Fruit fly (Drosophila melanogaster) whole organism, prepupa: ENCODE results near the gene CG7120.
A peak's percentile ranks its signal among the peaks of the same experiment; 100 is the strongest.

Experiments
- Blimp-1 ChIP-seq: fragments of 200-800 bp; sonication (Bioruptor generic); optimal IDR thresholded peaks from 3 replicates; lab custom pipeline; 2017; ENCODE audit warnings: missing biosample characterization, missing genetic modification characterization, mild to moderate bottlenecking, moderate library complexity, missing genetic modification reagents
- CG10631 ChIP-seq: fragments of 200-800 bp; sonication (Bioruptor generic); optimal IDR thresholded peaks from 2 replicates; lab custom pipeline; 2016; ENCODE audit warnings: missing biosample characterization, missing genetic modification characterization
- CG11294 ChIP-seq: fragments of 200-800 bp; sonication (Bioruptor generic); IDR thresholded peaks from 2 replicates; pipeline ENCODE4 v1.3.6; 2022; ENCODE audit warnings: missing biosample characterization, missing genetic modification characterization
- CG11762 ChIP-seq: fragments of 200-800 bp; sonication (Bioruptor generic); optimal IDR thresholded peaks from 3 replicates; lab custom pipeline; 2016; ENCODE audit warnings: missing biosample characterization, missing genetic modification characterization; ENCODE audit not compliant: insufficient read depth
- CG11902 ChIP-seq: fragments of 200-800 bp; sonication (Bioruptor generic); optimal IDR thresholded peaks from 3 replicates; lab custom pipeline; 2016; ENCODE audit warnings: missing biosample characterization, missing genetic modification characterization
- CG15336 ChIP-seq: fragments of 200-800 bp; sonication (Bioruptor generic); IDR thresholded peaks from 2 replicates; pipeline ENCODE4 v1.3.6; 2022; ENCODE audit warnings: missing biosample characterization, missing genetic modification characterization
- CG16779 ChIP-seq: fragments of 200-800 bp; sonication (Bioruptor generic); optimal IDR thresholded peaks from 3 replicates; lab custom pipeline; 2017; ENCODE audit warnings: missing biosample characterization, mild to moderate bottlenecking, missing genetic modification characterization
- CG31627 ChIP-seq: fragments of 200-800 bp; sonication (Bioruptor generic); optimal IDR thresholded peaks from 3 replicates; lab custom pipeline; 2016; ENCODE audit warnings: missing biosample characterization, missing genetic modification characterization
- CG6163 ChIP-seq: fragments of 200-800 bp; sonication (Bioruptor generic); IDR thresholded peaks from 3 replicates; pipeline ENCODE4 v1.3.6; 2022; ENCODE audit warnings: missing biosample characterization, missing genetic modification characterization
- CG6792 ChIP-seq: fragments of 200-800 bp; sonication (Bioruptor generic); optimal IDR thresholded peaks from 3 replicates; lab custom pipeline; 2016; ENCODE audit warnings: missing biosample characterization, missing genetic modification characterization
- CG6808 ChIP-seq: fragments of 200-800 bp; sonication (Bioruptor generic); optimal IDR thresholded peaks from 3 replicates; lab custom pipeline; 2017; ENCODE audit warnings: missing biosample characterization, missing genetic modification characterization, mild to moderate bottlenecking, moderate library complexity, missing genetic modification reagents
- CG6854 ChIP-seq: fragments of 200-800 bp; sonication (Bioruptor generic); optimal IDR thresholded peaks from 2 replicates; lab custom pipeline; 2017; ENCODE audit warnings: missing biosample characterization, mild to moderate bottlenecking, missing genetic modification characterization
- CG8119 ChIP-seq: fragments of 200-800 bp; sonication (Bioruptor generic); IDR thresholded peaks from 3 replicates; pipeline ENCODE4 v1.3.6; 2022; ENCODE audit warnings: missing biosample characterization, missing genetic modification characterization
- CG8632 ChIP-seq: fragments of 200-800 bp; sonication (Bioruptor generic); optimal IDR thresholded peaks from 3 replicates; lab custom pipeline; 2016; ENCODE audit warnings: missing biosample characterization, missing genetic modification characterization
- CG9139 ChIP-seq: fragments of 200-800 bp; sonication (Bioruptor generic); optimal IDR thresholded peaks from 3 replicates; lab custom pipeline; 2017; ENCODE audit warnings: missing biosample characterization, mild to moderate bottlenecking, missing genetic modification characterization
- Eip75B ChIP-seq: fragments of 200-800 bp; sonication (Bioruptor generic); optimal IDR thresholded peaks from 3 replicates; lab custom pipeline; 2016; ENCODE audit warnings: missing biosample characterization, missing genetic modification characterization
- Eip78C ChIP-seq: fragments of 200-800 bp; sonication (Bioruptor generic); peaks from one replicate; lab custom pipeline; 2016; ENCODE audit warnings: missing biosample characterization, missing genetic modification characterization
- Eip93F ChIP-seq: fragments of 200-800 bp; sonication (Bioruptor generic); optimal IDR thresholded peaks from 2 replicates; lab custom pipeline; 2016; ENCODE audit warnings: missing biosample characterization, mild to moderate bottlenecking, missing genetic modification characterization
- Ets21C ChIP-seq: fragments of 200-800 bp; sonication (Bioruptor generic); optimal IDR thresholded peaks from 3 replicates; lab custom pipeline; 2016; ENCODE audit warnings: missing biosample characterization, missing genetic modification characterization
- Ets96B ChIP-seq: fragments of 200-800 bp; optimal IDR thresholded peaks from 2 replicates; lab custom pipeline; 2019; ENCODE audit warnings: missing biosample characterization, mild to moderate bottlenecking, missing genetic modification characterization, moderate library complexity
- Gug ChIP-seq: fragments of 200-800 bp; sonication (Bioruptor generic); IDR thresholded peaks from 2 replicates; pipeline ENCODE4 v1.3.6; 2022; ENCODE audit warnings: missing biosample characterization, missing genetic modification characterization
- Hr39 ChIP-seq: fragments of 200-800 bp; sonication (Bioruptor generic); optimal IDR thresholded peaks from 2 replicates; lab custom pipeline; 2016; ENCODE audit warnings: missing biosample characterization, missing genetic modification characterization
- Hr4 ChIP-seq: fragments of 200-800 bp; sonication (Bioruptor generic); optimal IDR thresholded peaks from 3 replicates; lab custom pipeline; 2016; ENCODE audit warnings: missing biosample characterization, missing genetic modification characterization
- Met ChIP-seq: fragments of 200-800 bp; sonication (Bioruptor generic); optimal IDR thresholded peaks from 3 replicates; lab custom pipeline; 2016; ENCODE audit warnings: missing biosample characterization, missing genetic modification characterization
- OdsH ChIP-seq: fragments of 200-800 bp; sonication (Bioruptor generic); optimal IDR thresholded peaks from 3 replicates; lab custom pipeline; 2016; ENCODE audit warnings: missing biosample characterization, missing genetic modification characterization
- Smox ChIP-seq: fragments of 200-800 bp; sonication (Bioruptor generic); optimal IDR thresholded peaks from 3 replicates; lab custom pipeline; 2016; ENCODE audit warnings: missing biosample characterization, missing genetic modification characterization
- Sox14 ChIP-seq: fragments of 200-800 bp; sonication (Bioruptor generic); optimal IDR thresholded peaks from 3 replicates; lab custom pipeline; 2016; ENCODE audit warnings: missing biosample characterization, missing genetic modification characterization
- Sox15 ChIP-seq: fragments of 200-800 bp; sonication (Bioruptor generic); optimal IDR thresholded peaks from 3 replicates; lab custom pipeline; 2016; ENCODE audit warnings: missing biosample characterization, missing genetic modification characterization
- dac ChIP-seq: fragments of 200-800 bp; sonication (Bioruptor generic); optimal IDR thresholded peaks from 2 replicates; lab custom pipeline; 2017; ENCODE audit warnings: missing biosample characterization, mild to moderate bottlenecking, missing genetic modification characterization
- dsx ChIP-seq: fragments of 200-800 bp; optimal IDR thresholded peaks from 3 replicates; lab custom pipeline; 2019; ENCODE audit warnings: missing biosample characterization, mild to moderate bottlenecking, missing genetic modification characterization, moderate library complexity; ENCODE audit not compliant: poor library complexity, severe bottlenecking
- eg ChIP-seq: fragments of 200-800 bp; sonication (Bioruptor generic); IDR thresholded peaks from 3 replicates; pipeline ENCODE4 v1.3.6; 2022; ENCODE audit warnings: missing biosample characterization, missing genetic modification characterization
- fd59A ChIP-seq: fragments of 200-800 bp; sonication (Bioruptor generic); optimal IDR thresholded peaks from 2 replicates; lab custom pipeline; 2017; ENCODE audit warnings: missing biosample characterization, mild to moderate bottlenecking, missing genetic modification characterization, missing genetic modification reagents
- fd85E ChIP-seq: fragments of 200-800 bp; sonication (Bioruptor generic); optimal IDR thresholded peaks from 3 replicates; lab custom pipeline; 2016; ENCODE audit warnings: missing biosample characterization, missing genetic modification characterization
- fkh ChIP-seq: fragments of 200-800 bp; sonication (Bioruptor generic); optimal IDR thresholded peaks from 3 replicates; lab custom pipeline; 2017; ENCODE audit warnings: missing biosample characterization, mild to moderate bottlenecking, missing genetic modification characterization, moderate library complexity
- pdm3 ChIP-seq: fragments of 200-800 bp; sonication (Bioruptor generic); optimal IDR thresholded peaks from 3 replicates; lab custom pipeline; 2016; ENCODE audit warnings: missing biosample characterization, missing genetic modification characterization
- spab ChIP-seq: fragments of 200-800 bp; sonication (Bioruptor generic); optimal IDR thresholded peaks from 2 replicates; lab custom pipeline; 2017; ENCODE audit warnings: missing biosample characterization, mild to moderate bottlenecking, missing genetic modification characterization, missing genetic modification reagents
- ss ChIP-seq, 2 experiments: fragments of 200-800 bp; sonication (Bioruptor generic); optimal IDR thresholded peaks; 2 replicates in 1 of 2; 3 replicates in 1 of 2; lab custom pipeline; 2017 to 2018; ENCODE audit warnings: mild to moderate bottlenecking in 2 of 2, missing biosample characterization in 2 of 2, missing genetic modification characterization in 2 of 2, moderate library complexity in 1 of 2
- svp ChIP-seq: fragments of 200-800 bp; sonication (Bioruptor generic); peaks from one replicate; lab custom pipeline; 2016; ENCODE audit warnings: missing biosample characterization, missing genetic modification characterization

CG7120 gene

DNA sequence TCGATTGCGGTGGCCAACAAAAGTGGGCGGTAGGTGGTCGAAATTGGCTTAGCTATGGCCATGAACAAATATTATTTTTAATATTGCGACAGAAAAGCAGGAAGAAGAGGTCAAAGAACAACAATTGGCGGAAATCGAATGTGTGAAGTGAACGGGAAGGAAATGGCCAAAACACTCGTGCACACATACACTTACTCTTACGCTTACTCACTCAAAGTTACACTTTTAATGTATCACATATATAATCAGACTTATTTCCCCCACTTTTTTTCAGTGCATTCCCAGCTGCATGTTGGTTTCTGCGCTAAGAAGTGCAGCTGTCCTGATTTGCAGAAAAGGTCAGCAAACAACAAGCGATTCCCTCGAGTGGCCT is 52.7 kb downstream of the CG7120 start (continued):
- no peak for TF ChIP-seq Blimp-1 (GFP tag; lab: Kevin White, UChicago)
- peak; percentile 32 for TF ChIP-seq CG8632 (GFP tag; lab: Kevin White, UChicago)
- TF ChIP-seq CG6163 (GFP tag; lab: Robert Waterston, UW) = peak; percentile 52; the same call in 1 of the 3 replicates
- 0 out of 3 replicates have a peak, but pooled peaks have one; percentile 34 for TF ChIP-seq CG8119 (GFP tag; lab: Robert Waterston, UW)
- TF ChIP-seq CG6854 = no peak
- TF ChIP-seq Ets21C (GFP tag; lab: Kevin White, UChicago) = no peak
- TF ChIP-seq CG10631 = peak; percentile 41
- no peak for TF ChIP-seq CG11294 (GFP tag; lab: Robert Waterston, UW)
- peak; percentile 24 for TF ChIP-seq OdsH
- TF ChIP-seq CG9139 (GFP tag; lab: Kevin White, UChicago) = no peak
- peak; percentile 24 for TF ChIP-seq Sox14 (GFP tag; lab: Kevin White, UChicago)
- TF ChIP-seq dsx (GFP tag; lab: Kevin White, UChicago) = peak; percentile 39
- TF ChIP-seq CG31627 (GFP tag; lab: Kevin White, UChicago) = peak; percentile 42
- TF ChIP-seq Eip75B (GFP tag; lab: Kevin White, UChicago) = peak; percentile 59
- TF ChIP-seq fd59A (GFP tag; lab: Kevin White, UChicago) = no peak
- TF ChIP-seq CG6792 (GFP tag; lab: Kevin White, UChicago) = peak; percentile 46
- peak; percentile 51 for TF ChIP-seq pdm3 (GFP tag; lab: Kevin White, UChicago)
- no peak for TF ChIP-seq CG11902 (GFP tag; lab: Kevin White, UChicago)
- TF ChIP-seq Smox (GFP tag; lab: Kevin White, UChicago) = peak; percentile 53
- TF ChIP-seq Hr4 = peak; percentile 70
- TF ChIP-seq Eip78C (GFP tag; lab: Kevin White, UChicago) = peak; percentile 91
- TF ChIP-seq Eip93F = no peak
- peak; percentile 63; the same call in 2 of the 3 replicates for TF ChIP-seq eg (GFP tag; lab: Robert Waterston, UW)
- TF ChIP-seq Gug (GFP tag; lab: Robert Waterston, UW) = peak; percentile 44; the same call in 1 of the 2 replicates
- no peak for TF ChIP-seq Sox15 (GFP tag; lab: Kevin White, UChicago)
- peak; percentile 11 to 42 for TF ChIP-seq ss (GFP tag; optimal IDR thresholded peaks at IDR 0.05; lab: Kevin White, UChicago)
- TF ChIP-seq Ets96B (tag; lab: Kevin White, UChicago) = peak; percentile 20
- no peak for TF ChIP-seq CG16779
- TF ChIP-seq svp (GFP tag; lab: Kevin White, UChicago) = peak; percentile 86
- TF ChIP-seq CG11762 (GFP tag; lab: Kevin White, UChicago) = peak; percentile 48
- peak; percentile 12 for TF ChIP-seq dac (GFP tag; lab: Kevin White, UChicago)
- TF ChIP-seq spab (GFP tag; lab: Kevin White, UChicago) = peak; percentile 15

DNA sequence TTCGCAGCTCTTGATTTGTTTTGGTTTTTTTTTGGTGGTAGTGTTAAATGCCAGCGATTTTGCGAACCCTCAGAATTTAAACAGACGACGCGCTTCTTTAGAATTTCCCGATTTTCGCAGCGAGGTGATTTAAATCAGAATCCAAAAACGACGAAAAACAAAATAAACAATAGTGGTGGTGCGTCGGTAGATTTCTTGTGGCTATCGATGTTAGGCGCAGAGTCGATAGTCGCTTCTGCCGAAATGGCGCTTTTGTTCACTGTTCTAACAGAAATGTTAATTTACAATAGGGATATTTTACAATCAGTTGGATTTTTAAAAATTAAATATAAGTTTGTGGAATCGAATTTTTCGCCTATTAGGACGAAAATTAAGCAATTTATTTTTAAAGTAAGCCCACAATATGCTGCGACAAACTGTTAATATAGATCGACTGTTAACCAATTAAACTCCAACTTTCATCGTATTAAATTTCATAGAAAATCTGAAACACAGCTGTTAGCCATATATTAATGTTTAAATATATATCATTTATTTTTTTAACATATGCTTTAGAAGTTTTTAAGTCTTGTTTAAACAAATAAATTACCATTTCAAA is 53.5 kb downstream of the CG7120 start, which contains the start of gene CG6983:
TSS of gene CG6983 (minus strand) at position 176 of the 598 bp plus-strand sequence.
- peak; percentile 39 for TF ChIP-seq Eip78C (GFP tag; lab: Kevin White, UChicago)
- 0 out of 2 replicates have a peak, but pooled peaks have one; percentile 9 for TF ChIP-seq CG15336 (GFP tag; lab: Robert Waterston, UW)
- TF ChIP-seq CG6808 (GFP tag; lab: Kevin White, UChicago) = no peak
- no peak for TF ChIP-seq fd85E
- TF ChIP-seq OdsH = no peak
- no peak for TF ChIP-seq Hr39 (GFP tag; lab: Kevin White, UChicago)
- TF ChIP-seq Met (GFP tag; lab: Kevin White, UChicago) = no peak
- peak; percentile 83 for TF ChIP-seq fkh (GFP tag; lab: Kevin White, UChicago)
- peak; percentile 8; the same call in 2 of the 3 replicates for TF ChIP-seq CG6163 (GFP tag; lab: Robert Waterston, UW)
- TF ChIP-seq CG9139 (GFP tag; lab: Kevin White, UChicago) = no peak
- no peak for TF ChIP-seq spab (GFP tag; lab: Kevin White, UChicago)
